Worm (Caenorhabditis elegans): ENCODE results near the gene fkh-6.

DNA sequence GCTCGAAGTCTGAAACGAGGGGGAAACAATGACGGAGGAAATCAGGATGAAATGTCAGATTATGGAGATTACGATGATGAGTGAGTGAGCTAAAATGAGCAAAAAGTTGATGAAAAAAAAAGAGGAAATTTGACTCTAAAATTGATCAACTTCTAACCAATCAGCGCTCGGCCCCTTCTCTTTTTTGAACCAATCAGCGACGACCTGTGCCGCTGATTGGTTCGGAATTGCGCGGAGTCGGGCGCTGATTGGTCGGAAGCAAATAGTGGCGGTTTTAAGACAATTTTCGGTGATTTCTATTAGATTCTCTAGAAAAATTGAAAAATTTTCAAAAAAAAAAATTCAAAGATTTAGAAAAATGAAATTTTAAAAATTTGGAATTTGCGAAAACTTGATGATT, 45.5 kb downstream of the fkh-6 start:
- TF ChIP-seq med-1 (GFP tag; optimal IDR thresholded peaks at IDR 0.05; ENCODE audit: insufficient read depth) (no peak), klf-2 (GFP tag; conservative IDR thresholded peaks at IDR 0.05) (no peak), tab-1 (GFP tag; IDR thresholded peaks at IDR 0.05) (no peak), ztf-29 (GFP tag; IDR thresholded peaks at IDR 0.05) (no peak), ref-1 (GFP tag; conservative IDR thresholded peaks at IDR 0.05) (no peak), flt-1 (GFP tag; IDR thresholded peaks at IDR 0.05) (no peak)
